ENCODE assay signal across 2 fruit fly cellular contexts in genomic region chr3R:5116425-5116824, dm6.
TF ChIP-seq lines count a peak whose summit lies in the region.

No protein-coding gene starts in this region.

- no peak for TF ChIP-seq CTCF in whole organism, embryonic (GFP tag; optimal IDR thresholded peaks at IDR 0.05; lab: Kevin White, UChicago)

TF ChIP-seq in whole organism, embryonic, 481 proteins besides CTCF, POLR2A, EP300 and RAD21:
- peak; percentile 85 for TF ChIP-seq CG2199 (GFP tag; IDR thresholded peaks at IDR 0.05; lab: Robert Waterston, UW)
- no peak for TF ChIP-seq rib (GFP tag; IDR thresholded peaks at IDR 0.05; lab: Robert Waterston, UW)
- no peak for TF ChIP-seq CG8765 (GFP tag; IDR thresholded peaks at IDR 0.05; lab: Robert Waterston, UW)
- TF ChIP-seq oc (tag; optimal IDR thresholded peaks at IDR 0.05; lab: Kevin White, UChicago) = peak; percentile 61
- peak; percentile 43 for TF ChIP-seq Med (GFP tag; lab: Kevin White, UChicago)
- no peak for TF ChIP-seq CG7556 (GFP tag; optimal IDR thresholded peaks at IDR 0.05; lab: Kevin White, UChicago)
- peak; percentile 5 for TF ChIP-seq CG6254 (GFP tag; optimal IDR thresholded peaks at IDR 0.05; lab: Kevin White, UChicago)
- TF ChIP-seq CG5953 (GFP tag; IDR thresholded peaks at IDR 0.05; lab: Robert Waterston, UW) = peak; percentile 32; the same call in 1 of the 2 replicates
- TF ChIP-seq CG12391 (tag; optimal IDR thresholded peaks at IDR 0.05; lab: Kevin White, UChicago) = no peak
- TF ChIP-seq Camta (GFP tag; optimal IDR thresholded peaks at IDR 0.05; lab: Kevin White, UChicago) = no peak
- no peak for TF ChIP-seq Adf1 (GFP tag; IDR thresholded peaks at IDR 0.05; lab: Robert Waterston, UW)
- TF ChIP-seq sd (tag; optimal IDR thresholded peaks at IDR 0.05; lab: Kevin White, UChicago) = peak; percentile 5
- no peak for TF ChIP-seq ERR (GFP tag; optimal IDR thresholded peaks at IDR 0.05; lab: Kevin White, UChicago)
- TF ChIP-seq CG5245 (GFP tag; optimal IDR thresholded peaks at IDR 0.05; lab: Kevin White, UChicago) = peak; percentile 3
- TF ChIP-seq gcm (GFP tag; optimal IDR thresholded peaks at IDR 0.05; lab: Kevin White, UChicago) = peak; percentile 49
- TF ChIP-seq grn (GFP tag; optimal IDR thresholded peaks at IDR 0.05; lab: Kevin White, UChicago) = peak; percentile 83
- no peak for TF ChIP-seq mam (GFP tag; optimal IDR thresholded peaks at IDR 0.05; lab: Kevin White, UChicago)
- no peak for TF ChIP-seq CG12299 (tag; optimal IDR thresholded peaks at IDR 0.05; lab: Kevin White, UChicago)
- peak; percentile 37; the same call in 1 of the 3 replicates for TF ChIP-seq ci (GFP tag; IDR thresholded peaks at IDR 0.05; lab: Robert Waterston, UW)
- TF ChIP-seq Pdp1 (GFP tag; optimal IDR thresholded peaks at IDR 0.05; lab: Kevin White, UChicago) = peak in 1 of 2 experiments; percentile 1
- peak; percentile 65 for TF ChIP-seq sens (GFP tag; lab: Kevin White, UChicago)

TF ChIP-seq in whole organism, prepupa, 60 proteins besides CTCF, POLR2A, EP300 and RAD21:
- TF ChIP-seq fkh (GFP tag; optimal IDR thresholded peaks at IDR 0.05; lab: Kevin White, UChicago) = peak; percentile 49
- peak; percentile 2 for TF ChIP-seq dsx (GFP tag; optimal IDR thresholded peaks at IDR 0.05; lab: Kevin White, UChicago; ENCODE audit: poor library complexity, severe bottlenecking)
- no peak for TF ChIP-seq CG1621 (tag; optimal IDR thresholded peaks at IDR 0.05; lab: Kevin White, UChicago)
- TF ChIP-seq Gug (GFP tag; IDR thresholded peaks at IDR 0.05; lab: Robert Waterston, UW) = no peak
- no peak for TF ChIP-seq Eip75B (GFP tag; optimal IDR thresholded peaks at IDR 0.05; lab: Kevin White, UChicago)
- TF ChIP-seq ss (GFP tag; optimal IDR thresholded peaks at IDR 0.05; lab: Kevin White, UChicago) = no peak
